Worm (Caenorhabditis elegans): ENCODE data around the gene F53F8.7.

- TF ChIP-seq zag-1 (tag; optimal IDR thresholded peaks at IDR 0.05) (no peak), egl-27 (tag; optimal IDR thresholded peaks at IDR 0.05) (no peak), nhr-25 (tag; optimal IDR thresholded peaks at IDR 0.05) (no peak), nhr-12 (tag; optimal IDR thresholded peaks at IDR 0.05) (no peak), F13H6.1 (tag; optimal IDR thresholded peaks at IDR 0.05) (no peak), sma-3 (GFP tag; optimal IDR thresholded peaks at IDR 0.05) (no peak), lin-39 (tag; optimal IDR thresholded peaks at IDR 0.05) (no peak), ztf-4 (tag; optimal IDR thresholded peaks at IDR 0.05) (no peak), snpc-4 (tag; optimal IDR thresholded peaks at IDR 0.05) (no peak), lin-13 (GFP tag; optimal IDR thresholded peaks at IDR 0.05) (no peak)
These were observed 35.7 kb downstream of the F53F8.7 start for ce11 chrV:20662474-20662873.
